Worm (Caenorhabditis elegans) whole organism, L2 larva: Measurements from ENCODE around the gene math-15.
"Not testable (repeated sequence)": the region's sequence is repeated elsewhere in the genome, so short reads cannot be mapped to it uniquely, and the experiment has no call there.

ENCODE experiments used
- F13H6.1 ChIP-seq: sonication (generic microtip); optimal IDR thresholded peaks from 2 replicates; lab custom pipeline; 2016; ENCODE audit warnings: missing genetic modification characterization, missing compliant biosample characterization
- R02D3.7 ChIP-seq: fragments of 150-350 bp; optimal IDR thresholded peaks from 2 replicates; lab custom pipeline; 2014; ENCODE audit warnings: missing biosample characterization, missing genetic modification characterization
- Y55F3AM.14 ChIP-seq: fragments of 200-800 bp; sonication (Bioruptor generic); optimal IDR thresholded peaks from 2 replicates; lab custom pipeline; 2018; ENCODE audit warnings: mild to moderate bottlenecking, missing genetic modification characterization, missing compliant biosample characterization
- ZK546.5 ChIP-seq: sonication (generic microtip); optimal IDR thresholded peaks from 2 replicates; lab custom pipeline; 2017; ENCODE audit warnings: missing biosample characterization, missing genetic modification characterization
- alr-1 ChIP-seq: fragments of 150-350 bp; optimal IDR thresholded peaks from 2 replicates; lab custom pipeline; 2014; ENCODE audit warnings: missing biosample characterization, missing genetic modification characterization
- aly-2 ChIP-seq: fragments of 150-350 bp; optimal IDR thresholded peaks from 2 replicates; lab custom pipeline; 2014; ENCODE audit warnings: missing biosample characterization, missing genetic modification characterization
- ama-1 ChIP-seq: fragments of 150-350 bp; optimal IDR thresholded peaks from 2 replicates; lab custom pipeline; 2018; ENCODE audit warnings: inconsistent platforms
- ceh-16 ChIP-seq: fragments of 150-350 bp; optimal IDR thresholded peaks from 2 replicates; lab custom pipeline; 2014; ENCODE audit warnings: missing biosample characterization, missing genetic modification characterization
- crh-2 ChIP-seq: sonication (generic microtip); optimal IDR thresholded peaks from 2 replicates; lab custom pipeline; 2017; ENCODE audit warnings: missing biosample characterization, missing genetic modification characterization
- elt-1 ChIP-seq: fragments of 150-350 bp; optimal IDR thresholded peaks from 2 replicates; lab custom pipeline; 2014; ENCODE audit warnings: missing biosample characterization, missing genetic modification characterization
- fos-1 ChIP-seq: fragments of 150-350 bp; optimal IDR thresholded peaks from 2 replicates; lab custom pipeline; 2014; ENCODE audit warnings: missing biosample characterization, missing genetic modification characterization
- gmeb-1 ChIP-seq: fragments of 150-350 bp; optimal IDR thresholded peaks from 2 replicates; lab custom pipeline; 2014; ENCODE audit warnings: missing biosample characterization, missing genetic modification characterization
- lin-39 ChIP-seq: fragments of 150-350 bp; optimal IDR thresholded peaks from 2 replicates; lab custom pipeline; 2014; ENCODE audit warnings: missing biosample characterization, missing genetic modification reagents, missing genetic modification characterization
- mab-5 ChIP-seq: fragments of 150-350 bp; optimal IDR thresholded peaks from 2 replicates; lab custom pipeline; 2014; ENCODE audit warnings: missing biosample characterization, missing genetic modification characterization
- mbf-1 ChIP-seq: sonication (generic microtip); optimal IDR thresholded peaks from 2 replicates; lab custom pipeline; 2017; ENCODE audit warnings: missing biosample characterization, missing genetic modification characterization
- nhr-11 ChIP-seq: fragments of 150-350 bp; optimal IDR thresholded peaks from 2 replicates; lab custom pipeline; 2014; ENCODE audit warnings: missing biosample characterization, missing genetic modification characterization
- nhr-12 ChIP-seq: fragments of 150-350 bp; optimal IDR thresholded peaks from 2 replicates; lab custom pipeline; 2014; ENCODE audit warnings: missing biosample characterization, missing genetic modification characterization
- nhr-129 ChIP-seq: fragments of 150-350 bp; optimal IDR thresholded peaks from 2 replicates; lab custom pipeline; 2014; ENCODE audit warnings: missing biosample characterization, missing genetic modification characterization
- nhr-21 ChIP-seq: fragments of 150-350 bp; optimal IDR thresholded peaks from 2 replicates; lab custom pipeline; 2014; ENCODE audit warnings: missing biosample characterization, missing genetic modification characterization
- nhr-23 ChIP-seq: fragments of 150-350 bp; optimal IDR thresholded peaks from 2 replicates; lab custom pipeline; 2014; ENCODE audit warnings: missing biosample characterization, missing genetic modification reagents, missing genetic modification characterization
- nhr-25 ChIP-seq: fragments of 150-350 bp; sonication (generic microtip); optimal IDR thresholded peaks from 3 replicates; lab custom pipeline; 2014; ENCODE audit warnings: missing biosample characterization, missing genetic modification characterization
- nhr-6 ChIP-seq: fragments of 150-350 bp; optimal IDR thresholded peaks from 2 replicates; lab custom pipeline; 2014; ENCODE audit warnings: missing biosample characterization, missing genetic modification characterization
- nhr-77 ChIP-seq: fragments of 150-350 bp; optimal IDR thresholded peaks from 2 replicates; lab custom pipeline; 2014; ENCODE audit warnings: missing biosample characterization, missing genetic modification characterization
- peb-1 ChIP-seq: fragments of 150-350 bp; optimal IDR thresholded peaks from 2 replicates; lab custom pipeline; 2014; ENCODE audit warnings: missing biosample characterization, missing genetic modification characterization
- skn-1 ChIP-seq: sonication (generic microtip); optimal IDR thresholded peaks from 2 replicates; lab custom pipeline; 2017; ENCODE audit warnings: missing biosample characterization, missing genetic modification characterization
- sma-3 ChIP-seq: sonication (generic microtip); optimal IDR thresholded peaks from 2 replicates; lab custom pipeline; 2016; ENCODE audit warnings: missing genetic modification reagents, missing genetic modification characterization, missing compliant biosample characterization
- sma-9 ChIP-seq, 2 experiments: fragments of 150-350 bp in 1 of 2; sonication (generic microtip) in 1 of 2; optimal IDR thresholded peaks; 2 replicates each; lab custom pipeline; 2014 to 2016; ENCODE audit warnings: missing genetic modification characterization in 2 of 2, mild to moderate bottlenecking in 1 of 2, missing biosample characterization in 1 of 2, missing compliant biosample characterization in 1 of 2, missing genetic modification reagents in 1 of 2, moderate library complexity in 1 of 2
- snpc-4 ChIP-seq: fragments of 150-350 bp; optimal IDR thresholded peaks from 2 replicates; lab custom pipeline; 2014; ENCODE audit warnings: missing biosample characterization, missing genetic modification characterization
- unc-39 ChIP-seq: fragments of 150-350 bp; optimal IDR thresholded peaks from 2 replicates; lab custom pipeline; 2014; ENCODE audit warnings: missing biosample characterization, missing genetic modification characterization
- ztf-1 ChIP-seq: fragments of 200-800 bp; sonication (Bioruptor generic); conservative IDR thresholded peaks from 2 replicates; pipeline ENCODE4 v1.3.6; 2022; ENCODE audit warnings: missing genetic modification characterization, missing compliant biosample characterization
- ztf-11 ChIP-seq: sonication (generic microtip); optimal IDR thresholded peaks from 2 replicates; lab custom pipeline; 2017; ENCODE audit warnings: missing biosample characterization, missing genetic modification characterization
- ztf-4 ChIP-seq: fragments of 150-350 bp; optimal IDR thresholded peaks from 2 replicates; lab custom pipeline; 2014; ENCODE audit warnings: missing biosample characterization, missing genetic modification characterization

Gene math-15

DNA sequence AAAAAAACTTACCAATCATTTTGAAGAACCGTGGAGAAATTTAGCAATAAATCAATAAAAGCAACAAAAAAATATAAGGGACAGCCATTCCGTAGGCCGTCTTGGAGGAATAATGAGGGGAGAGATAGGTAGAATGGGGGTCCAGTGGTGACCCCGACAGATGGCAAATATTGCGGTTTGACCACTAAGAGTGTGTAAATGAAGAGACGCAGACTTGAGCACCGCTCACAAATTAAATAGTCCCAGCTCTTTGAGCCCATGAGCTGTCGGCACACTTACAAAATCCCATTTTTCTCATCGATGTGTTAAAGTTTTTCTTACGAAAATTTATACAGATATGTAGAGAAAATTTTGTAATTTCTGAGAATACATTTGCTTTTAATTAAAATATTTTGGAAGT, 45.4 kb upstream of the math-15 start, which contains the start of gene fbxa-3:
Gene fbxa-3 (minus strand): TSS at position 101 of the 400 bp plus-strand sequence.
- TF ChIP-seq nhr-77 (tag; lab: Kevin White, UChicago) = no peak
- TF ChIP-seq R02D3.7 = no peak
- no peak for TF ChIP-seq ama-1 (lab: Kevin White, UChicago)
- TF ChIP-seq aly-2 (tag; lab: Kevin White, UChicago) = no peak
- no peak for TF ChIP-seq lin-39 (tag; lab: Kevin White, UChicago)
- TF ChIP-seq crh-2 (tag; lab: Kevin White, UChicago) = no peak
- no peak for TF ChIP-seq sma-9 (GFP tag; optimal IDR thresholded peaks at IDR 0.05; lab: Kevin White, UChicago)
- TF ChIP-seq sma-9 (tag; optimal IDR thresholded peaks at IDR 0.05; lab: Kevin White, UChicago) = no peak
- TF ChIP-seq nhr-11 (tag; lab: Kevin White, UChicago) = no peak
- no peak for TF ChIP-seq nhr-129 (tag; lab: Kevin White, UChicago)
- TF ChIP-seq nhr-23 (tag; lab: Kevin White, UChicago) = no peak
- no peak for TF ChIP-seq elt-1 (tag; lab: Kevin White, UChicago)
- no peak for TF ChIP-seq mab-5 (tag; lab: Kevin White, UChicago)
- no peak for TF ChIP-seq mbf-1 (tag; lab: Kevin White, UChicago)
- no peak for TF ChIP-seq gmeb-1 (tag; lab: Kevin White, UChicago)
- no peak for TF ChIP-seq nhr-21 (tag; lab: Kevin White, UChicago)
- no peak for TF ChIP-seq skn-1

DNA sequence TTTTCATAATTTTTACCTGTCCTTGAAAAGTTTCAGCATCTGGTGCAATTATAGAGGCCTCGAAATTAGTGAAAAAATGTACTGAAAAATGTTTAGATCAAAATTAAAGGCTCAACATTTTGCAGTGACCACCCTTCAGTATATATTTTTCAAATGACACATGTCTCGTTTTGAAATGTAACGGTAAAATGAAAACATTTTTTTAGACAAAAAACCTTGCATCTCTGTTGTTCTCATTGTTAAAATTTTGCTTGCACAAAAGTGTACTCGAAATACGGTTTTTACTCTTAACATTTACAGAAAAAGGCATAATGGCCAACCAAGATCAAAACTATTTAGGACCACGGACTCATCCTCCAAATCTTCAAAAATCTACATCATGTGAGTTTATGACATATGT, 41.9 kb upstream of the math-15 start, which contains the start of gene math-41:
Gene math-41 (plus strand): TSS at position 301 of the 400 bp plus-strand sequence.
- not testable (repeated sequence) for TF ChIP-seq nhr-11, nhr-6, unc-39 (tag; lab: Kevin White, UChicago)

DNA sequence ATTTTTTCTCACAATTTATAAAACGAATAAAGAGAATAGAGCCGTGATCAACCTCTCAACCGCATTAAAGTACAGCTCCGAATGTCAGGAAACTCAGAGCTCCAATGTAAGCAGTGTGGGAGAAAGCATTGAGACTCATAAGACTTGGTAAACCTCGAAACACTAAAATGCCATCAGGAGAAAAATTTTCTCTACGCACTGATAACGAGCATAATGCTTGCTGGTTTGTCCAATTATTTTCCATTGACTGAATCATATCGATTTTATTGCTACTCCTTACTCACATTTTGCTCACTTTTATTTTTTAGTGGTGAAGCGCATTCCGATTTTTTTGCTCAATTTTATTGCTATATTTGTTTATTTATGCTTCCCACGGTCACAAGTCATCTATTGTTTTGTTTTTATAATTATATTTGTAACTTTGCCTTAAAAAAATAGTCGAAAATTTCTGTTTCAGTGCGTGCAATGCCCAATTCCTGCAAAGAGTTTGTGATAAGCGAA, 35.9 kb upstream of the math-15 start, which contains the start of gene math-40:
Gene math-40 (plus strand): TSS at position 451 of the 501 bp plus-strand sequence.
- TF ChIP-seq fos-1 (tag; lab: Kevin White, UChicago) (peak; percentile 80), lin-39 (tag; lab: Kevin White, UChicago) (no peak), ztf-4 (tag; lab: Kevin White, UChicago) (no peak)

DNA sequence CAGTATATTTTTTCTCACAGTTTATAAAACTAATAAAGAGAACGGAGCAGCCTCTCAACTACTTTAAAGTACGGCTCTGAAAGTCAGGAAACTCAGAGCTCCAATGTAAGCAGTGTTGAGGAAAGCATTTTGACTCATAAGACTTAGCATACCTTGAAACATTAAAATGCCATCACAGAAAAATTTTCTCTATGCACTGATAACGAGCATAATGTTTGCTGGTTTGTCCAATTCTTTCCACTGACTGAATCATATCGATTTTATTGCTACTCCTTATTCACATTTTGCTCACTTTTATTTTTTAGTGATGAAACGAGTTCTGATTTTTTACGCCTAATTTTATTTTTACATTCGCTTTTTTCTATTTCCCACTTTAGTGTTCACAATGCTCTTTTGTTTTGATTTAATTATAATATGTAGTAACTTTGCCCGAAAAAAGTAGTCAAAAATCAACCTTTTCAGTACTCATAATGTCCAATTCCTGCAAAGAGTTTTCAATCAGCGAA, 34.2 kb upstream of the math-15 start, which contains the start of gene math-39:
Gene math-39 (plus strand): TSS at position 456 of the 506 bp plus-strand sequence.
- TF ChIP-seq peb-1 (tag; lab: Kevin White, UChicago) (no peak), fos-1 (tag; lab: Kevin White, UChicago) (peak; percentile 73)

DNA sequence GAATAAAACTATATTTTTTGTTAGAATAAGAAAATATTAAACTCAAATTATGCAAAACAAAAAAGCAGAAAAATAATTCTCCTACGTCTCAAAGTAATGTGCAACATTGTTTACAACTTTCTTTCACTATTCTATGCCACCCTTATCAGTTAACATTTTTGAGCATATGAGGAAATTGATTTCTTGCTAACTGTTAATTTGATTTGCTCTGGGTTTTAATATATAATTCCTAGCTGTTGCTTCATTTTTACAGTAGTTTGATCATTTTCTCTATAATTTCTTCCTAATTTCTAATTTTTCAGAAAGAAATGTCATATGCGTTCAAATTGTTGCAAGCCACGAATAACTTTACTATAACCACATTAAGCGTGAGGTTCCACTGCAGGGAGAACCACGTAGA, 30.0 kb upstream of the math-15 start, which contains the start of gene T08E11.1:
Gene T08E11.1 (plus strand): TSS at position 301 of the 400 bp plus-strand sequence.
- TF ChIP-seq Y55F3AM.14 (GFP tag; lab: Kevin White, UChicago) (no peak), ztf-11 (tag; lab: Kevin White, UChicago) (no peak), peb-1 (tag; lab: Kevin White, UChicago) (no peak), mab-5 (tag; lab: Kevin White, UChicago) (no peak), alr-1 (tag; lab: Kevin White, UChicago) (no peak), nhr-23 (tag; lab: Kevin White, UChicago) (no peak), nhr-11 (tag; lab: Kevin White, UChicago) (no peak), nhr-129 (tag; lab: Kevin White, UChicago) (no peak), ceh-16 (no peak), nhr-77 (tag; lab: Kevin White, UChicago) (no peak), nhr-25 (no peak), nhr-12 (tag; lab: Kevin White, UChicago) (no peak), ZK546.5 (tag; lab: Kevin White, UChicago) (no peak), F13H6.1 (tag; lab: Kevin White, UChicago) (no peak), sma-3 (no peak), aly-2 (tag; lab: Kevin White, UChicago) (no peak), ztf-1 (GFP tag; lab: Robert Waterston, UW) (no peak), snpc-4 (tag; lab: Kevin White, UChicago) (no peak), R02D3.7 (no peak)
